Worm (Caenorhabditis elegans) whole organism, late embryonic: Measurements from ENCODE around the gene ZK185.4.

ENCODE experiments used
- C08G9.2 ChIP-seq: sonication (generic microtip); optimal IDR thresholded peaks from 2 replicates; lab custom pipeline; 2016; ENCODE audit warnings: mild to moderate bottlenecking, missing genetic modification characterization, moderate library complexity, missing compliant biosample characterization
- T23F11.4 ChIP-seq: fragments of 200-800 bp; sonication (Bioruptor generic); optimal IDR thresholded peaks from 2 replicates; lab custom pipeline; 2018; ENCODE audit warnings: mild to moderate bottlenecking, missing genetic modification characterization, missing compliant biosample characterization
- ama-1 ChIP-seq: fragments of 150-350 bp; optimal IDR thresholded peaks from 2 replicates; lab custom pipeline; 2014
- ceh-9 ChIP-seq: sonication (generic microtip); optimal IDR thresholded peaks from 2 replicates; lab custom pipeline; 2016; ENCODE audit warnings: mild to moderate bottlenecking, missing genetic modification characterization, inconsistent platforms, missing compliant biosample characterization
- fkh-10 ChIP-seq: fragments of 150-350 bp; optimal IDR thresholded peaks from 2 replicates; lab custom pipeline; 2014; ENCODE audit warnings: missing biosample characterization, missing genetic modification reagents, missing genetic modification characterization
- gmeb-2 ChIP-seq: sonication (generic microtip); optimal IDR thresholded peaks from 2 replicates; lab custom pipeline; 2016; ENCODE audit warnings: missing genetic modification characterization, inconsistent platforms, missing compliant biosample characterization
- hlh-15 ChIP-seq: sonication (generic microtip); optimal IDR thresholded peaks from 2 replicates; lab custom pipeline; 2016; ENCODE audit warnings: missing genetic modification characterization, missing compliant biosample characterization
- pax-1 ChIP-seq: fragments of 150-350 bp; optimal IDR thresholded peaks from 2 replicates; lab custom pipeline; 2014; ENCODE audit warnings: missing biosample characterization, missing genetic modification characterization
- pha-4 ChIP-seq: fragments of 150-350 bp; optimal IDR thresholded peaks from 2 replicates; lab custom pipeline; 2018; ENCODE audit warnings: missing biosample characterization, missing genetic modification reagents, missing genetic modification characterization
- pqm-1 ChIP-seq: sonication (generic microtip); optimal IDR thresholded peaks from 2 replicates; lab custom pipeline; 2016; ENCODE audit warnings: missing genetic modification characterization, missing compliant biosample characterization
- rnt-1 ChIP-seq: sonication (generic microtip); optimal IDR thresholded peaks from 2 replicates; lab custom pipeline; 2016; ENCODE audit warnings: missing genetic modification characterization, missing compliant biosample characterization
- unc-55 ChIP-seq: sonication (generic microtip); optimal IDR thresholded peaks from 2 replicates; lab custom pipeline; 2017; ENCODE audit warnings: missing biosample characterization, missing genetic modification reagents, missing genetic modification characterization
- unc-86 ChIP-seq: sonication (generic microtip); optimal IDR thresholded peaks from 2 replicates; lab custom pipeline; 2016; ENCODE audit warnings: missing genetic modification characterization, missing compliant biosample characterization

- no peak for TF ChIP-seq ama-1 (lab: Kevin White, UChicago)
- TF ChIP-seq fkh-10 (GFP tag; lab: Kevin White, UChicago) = no peak
- no peak for TF ChIP-seq rnt-1 (tag; lab: Kevin White, UChicago)
- TF ChIP-seq gmeb-2 (tag; lab: Kevin White, UChicago) = no peak
- TF ChIP-seq hlh-15 (tag; lab: Kevin White, UChicago) = no peak
- TF ChIP-seq unc-55 (GFP tag; lab: Kevin White, UChicago) = no peak
- no peak for TF ChIP-seq pha-4 (tag; lab: Kevin White, UChicago)
- no peak for TF ChIP-seq C08G9.2 (tag; lab: Kevin White, UChicago)
- no peak for TF ChIP-seq pqm-1 (tag; lab: Kevin White, UChicago)
- TF ChIP-seq unc-86 (tag; lab: Kevin White, UChicago) = no peak
- no peak for TF ChIP-seq ceh-9 (tag; lab: Kevin White, UChicago)
- no peak for TF ChIP-seq T23F11.4
- no peak for TF ChIP-seq pax-1
Observed at ce11 chrIV:4536247-4536646, 3.3 kb upstream of the ZK185.4 start, which contains the start of gene ZK185.2.
